Fruit fly (Drosophila melanogaster): ENCODE data around the gene plh.

plh gene

DNA sequence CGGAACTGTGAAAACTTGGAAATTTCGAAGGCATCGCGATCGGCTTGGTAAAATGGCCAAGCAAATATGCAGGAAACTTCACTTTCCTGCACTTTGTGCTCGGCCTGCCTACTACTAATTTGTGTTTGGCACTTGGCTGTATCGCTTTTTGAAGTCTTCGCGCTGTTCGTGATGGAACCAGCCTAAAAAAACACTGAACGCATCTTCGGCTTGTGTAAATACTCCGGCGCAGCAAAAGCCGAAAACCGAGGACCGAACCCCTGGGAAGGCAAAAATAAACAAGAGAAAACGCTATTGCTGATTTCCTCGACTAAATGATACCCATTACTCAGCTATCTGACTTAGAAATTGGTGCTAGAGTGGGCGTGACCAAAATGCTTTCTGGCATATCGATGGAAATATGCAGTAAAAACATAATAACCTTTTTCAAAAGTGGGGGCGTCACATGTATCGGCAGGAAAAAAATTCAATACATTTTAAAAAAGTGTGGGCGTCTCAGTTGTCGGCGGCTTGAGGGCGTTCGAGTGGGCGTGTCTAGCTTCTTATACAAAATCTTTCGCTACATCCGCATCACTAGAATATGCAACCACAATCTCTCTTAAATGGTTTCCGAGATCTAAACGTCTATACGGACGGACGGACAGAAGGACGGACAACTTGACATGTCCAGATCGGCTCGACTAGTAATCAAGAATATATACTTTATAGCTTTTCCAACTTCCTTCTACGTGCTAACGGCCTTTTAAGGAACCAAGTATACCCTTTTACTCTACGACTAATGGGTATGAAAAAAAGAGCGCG lies 36.1 kb downstream of the plh start (continued):
- TF ChIP-seq mirr (GFP tag; optimal IDR thresholded peaks at IDR 0.05) = no peak
- TF ChIP-seq CG17385 (GFP tag; optimal IDR thresholded peaks at IDR 0.05) = no peak
- TF ChIP-seq corto (GFP tag; optimal IDR thresholded peaks at IDR 0.05) = no peak
- no peak for TF ChIP-seq CG7372 (GFP tag; IDR thresholded peaks at IDR 0.05)
- peak; percentile 0 for TF ChIP-seq CG18619 (GFP tag; optimal IDR thresholded peaks at IDR 0.05)
- TF ChIP-seq CG8359 (GFP tag; optimal IDR thresholded peaks at IDR 0.05; ENCODE audit: borderline replicate concordance) = no peak
- no peak for TF ChIP-seq CG31388 (GFP tag; optimal IDR thresholded peaks at IDR 0.05)
- no peak for TF ChIP-seq tup (GFP tag; optimal IDR thresholded peaks at IDR 0.05)
- peak; percentile 60 for TF ChIP-seq D19B (GFP tag; optimal IDR thresholded peaks at IDR 0.05)
- no peak for TF ChIP-seq CG12236 (GFP tag; optimal IDR thresholded peaks at IDR 0.05)
- TF ChIP-seq NFAT (GFP tag; IDR thresholded peaks at IDR 0.05) = peak; percentile 31; the same call in 1 of the 2 replicates
- peak; percentile 76; the same call in 1 of the 3 replicates for TF ChIP-seq CG2199 (GFP tag; IDR thresholded peaks at IDR 0.05)
- no peak for TF ChIP-seq CG15696 (tag; optimal IDR thresholded peaks at IDR 0.05)
- TF ChIP-seq dmrt11E (tag; optimal IDR thresholded peaks at IDR 0.05) = no peak
- no peak for TF ChIP-seq jigr1 (GFP tag; IDR thresholded peaks at IDR 0.05)
- 0 out of 2 replicates have a peak, but pooled peaks have one; percentile 8 for TF ChIP-seq CG10366 (GFP tag; IDR thresholded peaks at IDR 0.05)
- TF ChIP-seq Hey (tag; optimal IDR thresholded peaks at IDR 0.05) = no peak
- TF ChIP-seq Stat92E (GFP tag; optimal IDR thresholded peaks at IDR 0.05) = no peak
- TF ChIP-seq CG11723 (GFP tag; optimal IDR thresholded peaks at IDR 0.05) = no peak
- peak; percentile 14 for TF ChIP-seq CoRest (tag; optimal IDR thresholded peaks at IDR 0.05)
- 0 out of 3 replicates have a peak, but pooled peaks have one; percentile 23 for TF ChIP-seq CG16813 (GFP tag; IDR thresholded peaks at IDR 0.05; ENCODE audit: partially characterized antibody)
- no peak for TF ChIP-seq her (GFP tag; optimal IDR thresholded peaks at IDR 0.05)
- TF ChIP-seq CG31224 (GFP tag; IDR thresholded peaks at IDR 0.05) = no peak
- TF ChIP-seq CG8765 (GFP tag; IDR thresholded peaks at IDR 0.05) = 0 out of 2 replicates have a peak, but pooled peaks have one; percentile 44
- no peak for TF ChIP-seq CG15073 (GFP tag; optimal IDR thresholded peaks at IDR 0.05)
- TF ChIP-seq CG6791 (GFP tag; IDR thresholded peaks at IDR 0.05; ENCODE audit: partially characterized antibody) = 0 out of 3 replicates have a peak, but pooled peaks have one; percentile 42
- no peak for TF ChIP-seq Hr78 (GFP tag; optimal IDR thresholded peaks at IDR 0.05)
- no peak for TF ChIP-seq CG11560 (tag; IDR thresholded peaks at IDR 0.05)
- no peak for TF ChIP-seq CG31441 (GFP tag; IDR thresholded peaks at IDR 0.05)
- TF ChIP-seq MTF-1 (GFP tag; optimal IDR thresholded peaks at IDR 0.05; ENCODE audit: borderline replicate concordance) = no peak
- TF ChIP-seq Adf1 (GFP tag; IDR thresholded peaks at IDR 0.05) = no peak
- TF ChIP-seq Doc2 (GFP tag; IDR thresholded peaks at IDR 0.05) = no peak
- TF ChIP-seq eve (GFP tag; optimal IDR thresholded peaks at IDR 0.05) = peak in 1 of 2 experiments; percentile 68
- no peak for TF ChIP-seq dati (GFP tag; IDR thresholded peaks at IDR 0.05)
- TF ChIP-seq Hmx (GFP tag; optimal IDR thresholded peaks at IDR 0.05) = no peak
- TF ChIP-seq da (GFP tag; optimal IDR thresholded peaks at IDR 0.05) = no peak
- TF ChIP-seq CG17359 (tag; optimal IDR thresholded peaks at IDR 0.05) = no peak
- no peak for TF ChIP-seq lab (GFP tag; optimal IDR thresholded peaks at IDR 0.05)
- TF ChIP-seq cad (GFP tag; optimal IDR thresholded peaks at IDR 0.05) = no peak
- TF ChIP-seq PHDP (tag; optimal IDR thresholded peaks at IDR 0.05) = no peak
- no peak for TF ChIP-seq Nf-YB (GFP tag; optimal IDR thresholded peaks at IDR 0.05)
- TF ChIP-seq CG10979 (tag; optimal IDR thresholded peaks at IDR 0.05) = peak; percentile 12
- no peak for TF ChIP-seq Nf-YC (tag; optimal IDR thresholded peaks at IDR 0.05)
- TF ChIP-seq Trl (optimal IDR thresholded peaks at IDR 0.05) = no peak
- peak; percentile 27 for TF ChIP-seq Trl (GFP tag; optimal IDR thresholded peaks at IDR 0.05)
- TF ChIP-seq CG4328 (GFP tag; optimal IDR thresholded peaks at IDR 0.05) = no peak
- TF ChIP-seq D19A (tag; optimal IDR thresholded peaks at IDR 0.05) = no peak
- TF ChIP-seq Dbx (GFP tag; IDR thresholded peaks at IDR 0.05) = no peak
- TF ChIP-seq Chrac-16 (GFP tag; optimal IDR thresholded peaks at IDR 0.05) = peak; percentile 21
